Worm (Caenorhabditis elegans) whole organism, midembryonic: ENCODE results near the gene his-4.

Source experiments
- T22C8.4 ChIP-seq: fragments of 200-800 bp; sonication (Bioruptor generic); IDR thresholded peaks from 2 replicates; pipeline ENCODE4 v1.3.6; 2022; ENCODE audit warnings: missing genetic modification characterization, missing compliant biosample characterization
- cog-1 ChIP-seq: sonication (generic microtip); optimal IDR thresholded peaks from 2 replicates; lab custom pipeline; 2016; ENCODE audit warnings: missing genetic modification characterization, missing compliant biosample characterization
- flt-1 ChIP-seq: fragments of 200-800 bp; sonication (Bioruptor generic); IDR thresholded peaks from 2 replicates; pipeline ENCODE4 v1.3.6; 2022; ENCODE audit warnings: missing genetic modification characterization, missing compliant biosample characterization
- klf-2 ChIP-seq: fragments of 200-800 bp; sonication (Bioruptor generic); conservative IDR thresholded peaks from 2 replicates; pipeline ENCODE4 v1.3.6; 2022; ENCODE audit warnings: missing genetic modification reagents, missing genetic modification characterization, missing compliant biosample characterization
- med-1 ChIP-seq: sonication (generic microtip); optimal IDR thresholded peaks from 2 replicates; lab custom pipeline; 2017; ENCODE audit warnings: missing genetic modification characterization, mild to moderate bottlenecking, missing compliant biosample characterization, antibody characterized with exemption, missing genetic modification reagents; ENCODE audit not compliant: insufficient read depth
- ref-1 ChIP-seq: fragments of 200-800 bp; sonication (Bioruptor generic); conservative IDR thresholded peaks from 2 replicates; pipeline ENCODE4 v1.3.6; 2022; ENCODE audit warnings: missing genetic modification reagents, missing genetic modification characterization, missing compliant biosample characterization
- tab-1 ChIP-seq: fragments of 200-800 bp; sonication (Bioruptor generic); IDR thresholded peaks from 2 replicates; pipeline ENCODE4 v1.3.6; 2022; ENCODE audit warnings: missing genetic modification characterization, missing compliant biosample characterization
- ztf-23 ChIP-seq: fragments of 200-800 bp; sonication (Bioruptor generic); IDR thresholded peaks from 2 replicates; pipeline ENCODE4 v1.3.6; 2022; ENCODE audit warnings: missing genetic modification reagents, missing genetic modification characterization, missing compliant biosample characterization
- ztf-29 ChIP-seq: fragments of 200-800 bp; sonication (Bioruptor generic); IDR thresholded peaks from 2 replicates; pipeline ENCODE4 v1.3.6; 2022; ENCODE audit warnings: missing genetic modification reagents, missing genetic modification characterization, missing compliant biosample characterization

his-4 gene

ce11 chrV:16040140-16040827 lies at the start of gene his-4, which contains the start of gene his-3:
TSS of gene his-4 (minus strand) at chrV:16040515.
TSS of gene his-3 (plus strand) at chrV:16040808.
- TF ChIP-seq T22C8.4 (GFP tag; lab: Robert Waterston, UW) (peak; percentile 12; the same call in 1 of the 2 replicates), ztf-29 (GFP tag; lab: Robert Waterston, UW) (peak; percentile 76), cog-1 (peak; percentile 31), flt-1 (peak; percentile 64; the same call in 1 of the 2 replicates), ref-1 (0 out of 2 replicates have a peak, but pooled peaks have one; percentile 7)

- TF ChIP-seq klf-2 (GFP tag; lab: Robert Waterston, UW) (no peak), ztf-23 (GFP tag; lab: Robert Waterston, UW) (no peak), cog-1 (no peak), ref-1 (no peak), ztf-29 (GFP tag; lab: Robert Waterston, UW) (no peak), tab-1 (no peak), flt-1 (no peak), med-1 (GFP tag; lab: Kevin White, UChicago) (no peak), T22C8.4 (GFP tag; lab: Robert Waterston, UW) (no peak)
Measured at ce11 chrV:16080678-16081077, 40.4 kb upstream of the his-4 start.

ce11 chrV:16080039-16080438 lies 39.7 kb upstream of the his-4 start:
- TF ChIP-seq flt-1 (no peak), ztf-29 (GFP tag; lab: Robert Waterston, UW) (no peak), tab-1 (no peak), klf-2 (GFP tag; lab: Robert Waterston, UW) (no peak), ztf-23 (GFP tag; lab: Robert Waterston, UW) (no peak), med-1 (GFP tag; lab: Kevin White, UChicago) (no peak), T22C8.4 (GFP tag; lab: Robert Waterston, UW) (no peak), ref-1 (no peak)

ce11 chrV:16075250-16075709 lies 35.0 kb upstream of the his-4 start, which contains the start of the genes F14H3.12 and srj-29:
TSS of gene F14H3.12 (minus strand) at chrV:16075323.
TSS of gene srj-29 (plus strand) at chrV:16075659.
- TF ChIP-seq med-1 (GFP tag; lab: Kevin White, UChicago) = no peak
- TF ChIP-seq T22C8.4 (GFP tag; lab: Robert Waterston, UW) = no peak
- TF ChIP-seq tab-1 = no peak

DNA sequence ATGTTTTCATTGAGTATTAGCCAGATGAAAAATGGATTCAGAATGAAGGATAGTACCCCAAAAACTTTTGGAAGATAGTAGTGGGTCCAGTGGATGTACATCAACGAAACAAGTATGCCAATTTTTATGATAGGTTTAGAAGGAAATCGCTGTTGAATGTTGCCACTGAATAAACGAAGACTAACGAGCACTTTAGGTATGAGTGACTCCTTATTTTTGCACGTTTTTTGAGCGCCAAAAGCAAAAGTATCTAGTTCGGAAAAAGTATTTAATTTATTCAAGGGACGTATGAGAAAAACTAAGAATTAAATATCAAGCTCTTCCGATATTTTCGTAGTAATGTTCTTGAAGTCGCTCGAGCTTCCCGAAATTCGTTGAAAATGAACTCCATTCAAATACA lies 33.5 kb upstream of the his-4 start, which contains the start of gene srj-10:
Gene srj-10 (minus strand): TSS at position 101 of the 400 bp plus-strand sequence.
- TF ChIP-seq med-1 (GFP tag; lab: Kevin White, UChicago) = no peak

DNA sequence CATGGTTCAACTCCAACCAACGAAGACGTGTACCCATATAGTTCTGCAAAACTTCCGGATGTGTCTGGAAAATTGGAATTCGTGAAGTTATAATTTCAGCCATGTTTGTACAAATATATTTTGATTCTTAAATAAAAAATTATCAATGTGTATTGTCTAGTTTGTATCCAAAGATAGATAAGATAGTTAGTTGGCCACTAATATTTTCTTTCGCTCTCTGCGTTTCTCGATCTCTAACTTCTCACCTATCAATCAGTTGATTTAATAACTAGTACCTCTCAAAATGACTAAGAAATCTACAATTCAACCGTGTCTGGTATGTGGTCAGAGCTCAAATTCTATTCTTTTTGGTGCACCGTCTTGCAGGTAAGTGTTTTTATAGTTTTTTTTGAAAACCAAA lies 30.9 kb upstream of the his-4 start, which contains the start of gene nhr-176:
Gene nhr-176 (plus strand): TSS at position 159 of the 400 bp plus-strand sequence.
- TF ChIP-seq T22C8.4 (GFP tag; lab: Robert Waterston, UW) (no peak), ztf-29 (GFP tag; lab: Robert Waterston, UW) (no peak)

DNA sequence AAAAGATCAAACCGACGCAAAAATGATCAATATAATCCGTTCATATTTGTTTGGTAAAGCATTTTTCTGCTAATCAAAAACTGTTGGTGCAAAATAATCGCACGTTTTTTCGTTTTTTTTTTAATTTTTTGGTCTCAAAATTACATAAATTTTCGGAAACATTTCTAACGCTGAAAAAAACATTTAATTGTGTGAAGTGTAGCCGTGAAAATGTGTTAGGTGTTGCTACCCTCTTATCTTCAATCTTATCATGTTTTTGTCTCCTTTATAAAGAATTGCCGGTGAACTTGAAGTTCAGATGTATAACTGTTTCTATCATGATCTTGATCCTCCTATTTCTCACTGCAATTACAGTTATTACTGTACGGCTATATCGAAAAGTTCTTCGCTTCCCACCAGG lies 28.6 kb upstream of the his-4 start, which contains the start of gene cyp-35D1:
Gene cyp-35D1 (plus strand): TSS at position 301 of the 400 bp plus-strand sequence.
- TF ChIP-seq ztf-23 (GFP tag; lab: Robert Waterston, UW) (no peak), cog-1 (no peak), ref-1 (no peak), klf-2 (GFP tag; lab: Robert Waterston, UW) (no peak), flt-1 (no peak), med-1 (GFP tag; lab: Kevin White, UChicago) (no peak), T22C8.4 (GFP tag; lab: Robert Waterston, UW) (no peak), ztf-29 (GFP tag; lab: Robert Waterston, UW) (no peak), tab-1 (no peak)

DNA sequence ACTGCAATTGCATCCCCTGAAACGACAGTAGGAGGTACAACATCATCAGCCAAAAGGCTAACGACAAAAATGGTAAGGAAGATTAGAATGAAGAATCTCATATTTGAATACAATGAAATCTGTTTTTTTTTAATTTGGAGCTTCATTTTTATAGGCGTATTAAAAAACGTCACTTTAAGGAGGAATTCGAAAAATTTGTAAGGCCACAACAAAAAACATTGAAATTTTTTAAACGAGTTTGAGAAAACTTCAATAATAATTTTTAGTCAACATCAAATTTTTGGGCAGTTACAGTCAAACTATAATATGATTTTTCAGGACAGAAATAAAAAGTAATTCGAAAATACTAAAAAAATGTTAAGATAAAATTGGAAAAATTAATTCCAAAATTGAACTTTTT lies 22.5 kb upstream of the his-4 start, which contains the start of gene F14H3.14:
Gene F14H3.14 (minus strand): TSS at position 101 of the 400 bp plus-strand sequence.
- no peak for TF ChIP-seq med-1 (GFP tag; lab: Kevin White, UChicago)
- no peak for TF ChIP-seq flt-1
- TF ChIP-seq ztf-29 (GFP tag; lab: Robert Waterston, UW) = no peak
- TF ChIP-seq T22C8.4 (GFP tag; lab: Robert Waterston, UW) = no peak
- TF ChIP-seq ref-1 = no peak
- TF ChIP-seq tab-1 = no peak
- no peak for TF ChIP-seq klf-2 (GFP tag; lab: Robert Waterston, UW)
- no peak for TF ChIP-seq cog-1
- TF ChIP-seq ztf-23 (GFP tag; lab: Robert Waterston, UW) = no peak

DNA sequence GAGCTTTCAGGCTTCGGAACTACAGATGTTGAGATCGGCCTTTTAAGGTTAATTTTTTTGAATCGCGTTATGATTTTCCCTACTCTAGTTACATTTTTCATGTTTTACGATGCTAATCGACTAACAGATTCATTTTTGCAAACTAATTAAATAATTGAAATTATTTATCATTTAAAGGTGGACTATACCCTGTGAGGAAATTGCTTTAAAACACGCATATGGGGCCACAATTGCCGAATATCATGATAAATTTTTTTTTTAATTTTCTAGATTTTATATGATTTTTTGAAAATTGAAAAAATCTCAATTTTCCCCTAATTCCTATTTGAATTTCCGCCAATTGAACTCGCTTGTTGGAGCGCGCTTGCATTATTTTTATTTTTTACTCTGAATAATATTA lies 21.7 kb upstream of the his-4 start, which contains the start of gene fbxa-100:
Gene fbxa-100 (minus strand): TSS at position 101 of the 400 bp plus-strand sequence.
- TF ChIP-seq T22C8.4 (GFP tag; lab: Robert Waterston, UW) = no peak
- no peak for TF ChIP-seq ztf-23 (GFP tag; lab: Robert Waterston, UW)
- TF ChIP-seq med-1 (GFP tag; lab: Kevin White, UChicago) = no peak
- TF ChIP-seq ztf-29 (GFP tag; lab: Robert Waterston, UW) = no peak
- no peak for TF ChIP-seq klf-2 (GFP tag; lab: Robert Waterston, UW)
- no peak for TF ChIP-seq ref-1
- no peak for TF ChIP-seq tab-1
- TF ChIP-seq cog-1 = no peak

DNA sequence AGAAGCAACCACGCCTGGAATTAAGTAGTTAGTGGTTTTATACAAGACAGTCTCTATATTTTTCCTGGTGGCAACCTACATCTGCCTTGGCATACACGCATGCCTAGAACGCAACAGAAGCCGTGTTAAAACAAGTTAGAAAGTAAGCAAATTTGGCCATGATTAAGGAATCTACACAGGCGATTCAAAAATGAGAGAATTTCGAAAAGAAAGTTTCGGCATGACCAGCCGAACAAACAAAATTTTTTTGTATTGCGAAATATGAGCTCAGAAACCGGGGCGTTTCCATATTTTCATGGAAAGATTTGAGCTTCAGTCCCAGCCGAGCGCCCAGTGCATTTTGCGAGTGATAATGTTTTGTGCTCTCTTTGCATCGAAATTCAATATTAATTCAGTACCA lies 19.8 kb upstream of the his-4 start, which contains the start of gene F14H3.15:
Gene F14H3.15 (minus strand): TSS at position 101 of the 400 bp plus-strand sequence.
- TF ChIP-seq klf-2 (GFP tag; lab: Robert Waterston, UW) (no peak), flt-1 (no peak), ref-1 (no peak), cog-1 (no peak), tab-1 (no peak), med-1 (GFP tag; lab: Kevin White, UChicago) (no peak), T22C8.4 (GFP tag; lab: Robert Waterston, UW) (no peak), ztf-29 (GFP tag; lab: Robert Waterston, UW) (no peak), ztf-23 (GFP tag; lab: Robert Waterston, UW) (no peak)
